Worm (Caenorhabditis elegans) whole organism, young adult: ENCODE measurements around the gene dhhc-8.

Source experiments
- egrh-3 ChIP-seq: fragments of 200-800 bp; sonication (Bioruptor generic); IDR thresholded peaks from 2 replicates; pipeline ENCODE4 v1.3.6; 2022; ENCODE audit warnings: missing genetic modification reagents, missing genetic modification characterization, missing compliant biosample characterization
- hlh-12 ChIP-seq: sonication (generic microtip); optimal IDR thresholded peaks from 2 replicates; lab custom pipeline; 2016; ENCODE audit warnings: missing genetic modification characterization, missing compliant biosample characterization
- hmg-20 ChIP-seq: fragments of 200-800 bp; sonication (Bioruptor generic); IDR thresholded peaks from 2 replicates; pipeline ENCODE4 v1.3.6; 2022; ENCODE audit warnings: missing genetic modification reagents, missing genetic modification characterization, missing compliant biosample characterization
- lin-35 ChIP-seq, 3 experiments: fragments of 150-350 bp in 2 of 3; sonication (generic microtip) in 1 of 3; optimal IDR thresholded peaks; 2 replicates each; lab custom pipeline; 2014 to 2018; ENCODE audit warnings: missing biosample characterization in 3 of 3, missing genetic modification characterization in 3 of 3, missing genetic modification reagents in 3 of 3
- lsl-1 ChIP-seq: fragments of 200-800 bp; sonication (Bioruptor generic); optimal IDR thresholded peaks from 2 replicates; lab custom pipeline; 2018; ENCODE audit warnings: mild to moderate bottlenecking, missing genetic modification characterization, moderate library complexity, missing compliant biosample characterization
- mel-28 ChIP-seq: sonication (generic microtip); optimal IDR thresholded peaks from 2 replicates; lab custom pipeline; 2016; ENCODE audit warnings: borderline replicate concordance, mild to moderate bottlenecking, missing genetic modification characterization, missing compliant biosample characterization
- rcor-1 ChIP-seq: fragments of 200-800 bp; sonication (Bioruptor generic); IDR thresholded peaks from 2 replicates; pipeline ENCODE4 v1.3.6; 2022; ENCODE audit warnings: missing genetic modification reagents, missing genetic modification characterization, missing compliant biosample characterization
- sdz-38 ChIP-seq: sonication (generic microtip); optimal IDR thresholded peaks from 2 replicates; lab custom pipeline; 2016; ENCODE audit warnings: missing genotype, missing genetic modification characterization, missing compliant biosample characterization
- unc-130 ChIP-seq: sonication (generic microtip); optimal IDR thresholded peaks from 2 replicates; lab custom pipeline; 2016; ENCODE audit warnings: missing genetic modification reagents, missing genetic modification characterization, missing compliant biosample characterization
- unc-62 ChIP-seq: fragments of 150-350 bp; optimal IDR thresholded peaks from 2 replicates; lab custom pipeline; 2014; ENCODE audit warnings: missing biosample characterization, missing genetic modification reagents, missing genetic modification characterization
- zim-3 ChIP-seq: sonication (generic microtip); optimal IDR thresholded peaks from 2 replicates; lab custom pipeline; 2017; ENCODE audit warnings: mild to moderate bottlenecking, missing genetic modification characterization, moderate library complexity, missing compliant biosample characterization
- ztf-25 ChIP-seq: fragments of 200-800 bp; sonication (Bioruptor generic); IDR thresholded peaks from 2 replicates; pipeline ENCODE4 v1.3.6; 2022; ENCODE audit warnings: missing genetic modification reagents, missing genetic modification characterization, missing compliant biosample characterization
- ztf-6 ChIP-seq: fragments of 200-800 bp; sonication (Bioruptor generic); IDR thresholded peaks from 2 replicates; pipeline ENCODE4 v1.3.6; 2022; ENCODE audit warnings: missing genetic modification reagents, missing genetic modification characterization, missing compliant biosample characterization

The dhhc-8 gene

ce11 chrIII:13164902-13165301, 57.5 kb downstream of the dhhc-8 start:
- TF ChIP-seq hlh-12 (tag; lab: Kevin White, UChicago) (no peak), sdz-38 (tag; lab: Kevin White, UChicago) (no peak), rcor-1 (no peak), mel-28 (tag; lab: Kevin White, UChicago) (no peak), egrh-3 (GFP tag; lab: Robert Waterston, UW) (no peak), ztf-25 (GFP tag; lab: Robert Waterston, UW) (no peak), lsl-1 (GFP tag; lab: Kevin White, UChicago) (no peak), ztf-6 (no peak), lin-35 (GFP tag; optimal IDR thresholded peaks at IDR 0.05; lab: Kevin White, UChicago) (no peak), unc-130 (GFP tag; lab: Kevin White, UChicago) (no peak), zim-3 (no peak), unc-62 (no peak), hmg-20 (GFP tag; lab: Robert Waterston, UW) (no peak)
